Fruit fly (Drosophila melanogaster): Measurements from ENCODE around the gene RpS26.

DNA sequence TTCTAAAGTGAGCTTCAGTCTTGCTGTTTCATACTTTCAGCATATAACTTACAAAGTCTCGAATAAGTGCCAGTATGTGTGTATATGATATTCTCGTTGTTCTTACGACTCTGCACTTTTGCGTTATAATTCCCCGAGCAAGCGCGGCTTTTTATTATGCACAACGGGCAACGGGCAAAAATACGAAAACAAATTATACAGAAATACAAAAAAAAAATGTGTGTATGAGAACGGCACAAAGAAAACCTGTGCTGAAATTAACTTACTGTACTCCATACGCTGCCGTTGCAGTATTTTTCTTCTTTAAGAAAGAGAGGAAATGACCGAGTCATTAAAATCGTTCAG, 36.1 kb upstream of the RpS26 start:
- TF ChIP-seq psq (optimal IDR thresholded peaks at IDR 0.05) = no peak
- no peak for TF ChIP-seq Myc (optimal IDR thresholded peaks at IDR 0.05)
- TF ChIP-seq h (optimal IDR thresholded peaks at IDR 0.05) = no peak
- TF ChIP-seq ttk (optimal IDR thresholded peaks at IDR 0.05) = no peak
- no peak for TF ChIP-seq Sin3A (optimal IDR thresholded peaks at IDR 0.05)
